Fruit fly (Drosophila melanogaster): Measurements from ENCODE around the gene Vav.

The Vav gene

dm6 chrX:19298785-19299114 lies 37.1 kb downstream of the Vav start:
- no peak for TF ChIP-seq Snoo (tag; optimal IDR thresholded peaks at IDR 0.05)
- TF ChIP-seq Ets98B (GFP tag; IDR thresholded peaks at IDR 0.05): peak; percentile 52; the same call in 1 of the 2 replicates
- peak; percentile 60 for TF ChIP-seq CG8301 (tag; optimal IDR thresholded peaks at IDR 0.05)
- TF ChIP-seq CG32121 (GFP tag; IDR thresholded peaks at IDR 0.05): peak; percentile 48; the same call in 1 of the 2 replicates
- peak; percentile 50 for TF ChIP-seq CG15710 (tag; optimal IDR thresholded peaks at IDR 0.05)
- TF ChIP-seq CG10348 (GFP tag; IDR thresholded peaks at IDR 0.05): no peak
- no peak for TF ChIP-seq CG13204 (GFP tag; optimal IDR thresholded peaks at IDR 0.05)
- no peak for TF ChIP-seq fd96Ca (GFP tag; IDR thresholded peaks at IDR 0.05)
- TF ChIP-seq Pif1A (GFP tag; optimal IDR thresholded peaks at IDR 0.05): peak; percentile 37
- TF ChIP-seq CG17806 (tag; optimal IDR thresholded peaks at IDR 0.05): peak; percentile 53
- no peak for TF ChIP-seq rn (GFP tag; IDR thresholded peaks at IDR 0.05)
- no peak for TF ChIP-seq gl (tag; optimal IDR thresholded peaks at IDR 0.05)
- peak; percentile 42 for TF ChIP-seq CG9948 (tag; optimal IDR thresholded peaks at IDR 0.05)
- peak; percentile 43; the same call in 1 of the 2 replicates for TF ChIP-seq CG12605 (GFP tag; IDR thresholded peaks at IDR 0.05)
- peak; percentile 28 for TF ChIP-seq CG34367 (tag; optimal IDR thresholded peaks at IDR 0.05)
- peak; percentile 84 for TF ChIP-seq EcR (GFP tag; optimal IDR thresholded peaks at IDR 0.05)
- peak; percentile 86 for TF ChIP-seq CG4496 (GFP tag; IDR thresholded peaks at IDR 0.05)
- TF ChIP-seq D1 (tag; optimal IDR thresholded peaks at IDR 0.05): peak; percentile 23
- TF ChIP-seq Pif1B (GFP tag; optimal IDR thresholded peaks at IDR 0.05): peak; percentile 53
- TF ChIP-seq CG8159 (tag; optimal IDR thresholded peaks at IDR 0.05): peak; percentile 60
- TF ChIP-seq CG14655 (GFP tag; optimal IDR thresholded peaks at IDR 0.05): peak; percentile 39

DNA sequence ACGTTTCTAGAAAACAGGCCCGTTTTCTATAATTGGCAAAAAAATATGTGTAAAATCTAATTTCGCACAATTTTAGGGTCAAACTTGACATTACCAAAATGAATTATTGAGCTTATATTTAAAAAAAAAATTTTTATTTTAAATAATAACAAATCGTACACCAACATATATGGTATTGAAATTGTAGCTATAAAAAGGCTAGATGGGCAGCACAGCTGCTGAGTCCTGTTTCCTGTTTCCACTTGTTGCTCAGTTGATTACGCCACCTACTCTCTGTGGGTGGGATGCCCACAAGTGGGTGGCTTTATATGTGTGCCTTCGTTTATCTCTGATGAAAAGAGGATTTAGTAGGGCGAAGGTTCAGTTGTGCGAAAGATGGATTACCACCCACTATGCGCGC lies 37.7 kb downstream of the Vav start:
- no peak for TF ChIP-seq fd96Ca (GFP tag; IDR thresholded peaks at IDR 0.05)
- no peak for TF ChIP-seq CG14655 (GFP tag; optimal IDR thresholded peaks at IDR 0.05)
- no peak for TF ChIP-seq CG4496 (GFP tag; IDR thresholded peaks at IDR 0.05)
- no peak for TF ChIP-seq CG15710 (tag; optimal IDR thresholded peaks at IDR 0.05)
- no peak; the same call in 1 of the 2 replicates for TF ChIP-seq CG12605 (GFP tag; IDR thresholded peaks at IDR 0.05)
- TF ChIP-seq CG17806 (tag; optimal IDR thresholded peaks at IDR 0.05): no peak
- TF ChIP-seq EcR (GFP tag; optimal IDR thresholded peaks at IDR 0.05): no peak

DNA sequence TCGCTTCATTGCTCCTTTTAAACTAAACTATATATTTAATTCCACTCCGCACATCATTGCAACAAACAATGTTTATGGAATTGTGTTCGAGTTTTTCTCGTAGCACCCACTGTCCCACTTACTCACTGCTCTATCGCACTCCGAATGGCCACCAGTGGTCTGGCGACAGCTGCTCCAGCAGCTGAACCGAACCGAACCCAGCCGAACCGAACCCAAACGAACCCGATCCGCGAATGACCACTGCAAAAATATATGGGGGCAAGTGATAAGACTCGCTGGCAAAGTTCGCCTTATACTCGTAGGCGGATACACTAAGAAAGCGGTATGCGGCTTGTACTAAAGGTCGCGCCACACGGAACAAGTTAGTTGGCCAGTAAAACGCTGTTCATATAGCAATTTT lies 43.6 kb downstream of the Vav start:
- TF ChIP-seq Pif1A (GFP tag; optimal IDR thresholded peaks at IDR 0.05) (no peak), CG34367 (tag; optimal IDR thresholded peaks at IDR 0.05) (no peak), fd96Ca (GFP tag; IDR thresholded peaks at IDR 0.05) (no peak), CG4496 (GFP tag; IDR thresholded peaks at IDR 0.05) (0 out of 3 replicates have a peak, but pooled peaks have one; percentile 19), CG32121 (GFP tag; IDR thresholded peaks at IDR 0.05) (no peak), CG13204 (GFP tag; optimal IDR thresholded peaks at IDR 0.05) (no peak), CG8159 (tag; optimal IDR thresholded peaks at IDR 0.05) (no peak)

DNA sequence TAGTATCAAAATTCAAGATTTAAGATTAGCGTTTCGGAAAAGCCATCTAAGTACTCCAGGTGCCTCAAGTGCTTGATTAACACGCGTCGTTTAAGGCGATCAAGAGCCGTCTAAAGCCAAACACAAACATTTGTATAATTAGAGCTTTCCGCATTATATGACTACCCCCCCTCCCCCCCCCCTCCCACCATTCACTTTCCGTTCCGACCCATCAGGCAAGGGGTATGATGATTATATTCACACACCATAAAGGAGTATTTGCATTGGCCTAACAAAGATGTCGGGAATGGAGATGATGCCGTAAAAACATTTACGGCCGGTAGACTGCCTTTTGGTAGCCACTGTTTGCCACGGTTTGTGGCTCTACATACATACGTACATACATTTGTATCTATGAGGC lies 44.9 kb downstream of the Vav start:
- TF ChIP-seq CG17806 (tag; optimal IDR thresholded peaks at IDR 0.05) (no peak), CG12605 (GFP tag; IDR thresholded peaks at IDR 0.05) (no peak), Pif1B (GFP tag; optimal IDR thresholded peaks at IDR 0.05) (no peak), fd96Ca (GFP tag; IDR thresholded peaks at IDR 0.05) (0 out of 3 replicates have a peak, but pooled peaks have one; percentile 11), CG4496 (GFP tag; IDR thresholded peaks at IDR 0.05) (no peak)

dm6 chrX:19307810-19308456 lies 46.3 kb downstream of the Vav start, which contains the start of gene CG8051:
TSS of gene CG8051 (minus strand) at chrX:19307925.
- TF ChIP-seq CG32121 (GFP tag; IDR thresholded peaks at IDR 0.05): peak; percentile 39; the same call in 1 of the 2 replicates
- no peak for TF ChIP-seq CG8301 (tag; optimal IDR thresholded peaks at IDR 0.05)
- TF ChIP-seq fd96Ca (GFP tag; IDR thresholded peaks at IDR 0.05): peak; percentile 33; the same call in 1 of the 3 replicates

- no peak for TF ChIP-seq Pif1A (GFP tag; optimal IDR thresholded peaks at IDR 0.05)
- TF ChIP-seq CG8301 (tag; optimal IDR thresholded peaks at IDR 0.05): no peak
- no peak for TF ChIP-seq CG17806 (tag; optimal IDR thresholded peaks at IDR 0.05)
- TF ChIP-seq fd96Ca (GFP tag; IDR thresholded peaks at IDR 0.05): no peak
Observed at dm6 chrX:19309648-19310047, 48.0 kb downstream of the Vav start.

- TF ChIP-seq gl (tag; optimal IDR thresholded peaks at IDR 0.05): peak; percentile 13
- TF ChIP-seq CG13204 (GFP tag; optimal IDR thresholded peaks at IDR 0.05): peak; percentile 63
- TF ChIP-seq CG12605 (GFP tag; IDR thresholded peaks at IDR 0.05): peak; percentile 64
- TF ChIP-seq CG8159 (tag; optimal IDR thresholded peaks at IDR 0.05): no peak
- TF ChIP-seq Pif1A (GFP tag; optimal IDR thresholded peaks at IDR 0.05): peak; percentile 18
- peak; percentile 21; the same call in 1 of the 3 replicates for TF ChIP-seq CG4496 (GFP tag; IDR thresholded peaks at IDR 0.05)
- no peak for TF ChIP-seq rn (GFP tag; IDR thresholded peaks at IDR 0.05)
- peak; percentile 85 for TF ChIP-seq EcR (GFP tag; optimal IDR thresholded peaks at IDR 0.05)
- TF ChIP-seq CG14655 (GFP tag; optimal IDR thresholded peaks at IDR 0.05): peak; percentile 10
Observed at dm6 chrX:19314283-19315178, 52.9 kb downstream of the Vav start.
